Fruit fly (Drosophila melanogaster): ENCODE data around the gene CG31321.

DNA sequence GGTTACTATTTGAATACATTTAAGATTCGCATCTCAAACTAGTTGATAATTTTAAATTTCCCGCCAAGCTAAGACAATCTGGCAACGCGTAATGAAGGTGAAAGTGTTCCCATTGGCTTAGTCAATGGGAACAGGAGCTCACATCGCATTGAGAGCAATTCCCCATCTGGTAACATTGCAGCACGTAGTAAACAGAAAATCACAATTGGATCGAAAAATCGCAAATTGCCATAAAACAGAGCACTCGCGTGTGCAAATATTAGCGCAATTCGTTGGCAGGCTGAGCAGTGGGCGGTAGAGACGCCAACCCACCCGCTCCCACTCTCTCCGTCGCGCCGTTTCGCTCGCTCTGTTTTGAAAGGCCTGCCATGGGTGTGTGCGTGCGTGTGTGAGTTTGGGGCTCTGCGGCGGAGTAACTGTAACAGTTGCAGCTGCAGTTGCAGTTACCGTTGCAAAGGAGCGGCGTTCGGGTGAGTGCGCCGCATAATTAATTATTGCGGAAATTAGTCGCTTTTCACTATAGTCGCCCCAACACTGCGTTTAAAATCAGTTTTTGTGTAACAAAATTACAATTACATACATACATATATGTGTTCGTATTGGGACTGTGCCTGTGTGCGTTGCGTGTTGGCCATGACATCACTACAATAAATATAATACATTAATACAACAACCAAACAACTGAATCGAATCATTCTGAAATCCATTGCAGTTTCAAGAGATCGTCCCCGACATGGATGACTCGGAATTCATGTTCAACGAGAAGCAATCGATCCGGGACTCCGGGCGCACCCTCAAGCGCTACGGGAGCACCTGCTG, 11.9 kb upstream of the CG31321 start:
- TF ChIP-seq CG9948 (tag; optimal IDR thresholded peaks at IDR 0.05), result no peak
- no peak for TF ChIP-seq CG32121 (GFP tag; IDR thresholded peaks at IDR 0.05)
- TF ChIP-seq CG13204 (GFP tag; optimal IDR thresholded peaks at IDR 0.05), result no peak
- TF ChIP-seq gl (tag; optimal IDR thresholded peaks at IDR 0.05), result no peak
- TF ChIP-seq CG17806 (tag; optimal IDR thresholded peaks at IDR 0.05), result no peak
- no peak for TF ChIP-seq CG34367 (tag; optimal IDR thresholded peaks at IDR 0.05)

All from whole organism, pupa.